Worm (Caenorhabditis elegans): Measurements from ENCODE around the gene F29F11.20.

ce11 chrV:10709385-10709784, 21.7 kb downstream of the F29F11.20 start:
- TF ChIP-seq crh-2 (tag; optimal IDR thresholded peaks at IDR 0.05) (no peak), aly-2 (tag; optimal IDR thresholded peaks at IDR 0.05) (no peak), ceh-82 (tag; optimal IDR thresholded peaks at IDR 0.05) (no peak), F13H6.1 (tag; optimal IDR thresholded peaks at IDR 0.05) (no peak), mab-5 (tag; optimal IDR thresholded peaks at IDR 0.05) (no peak), nhr-11 (tag; optimal IDR thresholded peaks at IDR 0.05) (no peak), ama-1 (optimal IDR thresholded peaks at IDR 0.05) (no peak), dmd-4 (tag; optimal IDR thresholded peaks at IDR 0.05) (no peak), sma-3 (GFP tag; optimal IDR thresholded peaks at IDR 0.05) (no peak), unc-62 (GFP tag; optimal IDR thresholded peaks at IDR 0.05) (no peak)
